Worm (Caenorhabditis elegans): Measurements from ENCODE around the gene C25F9.10.

ce11 chrV:19400619-19401018 is 4.9 kb upstream of the C25F9.10 start, which contains the start of gene srw-86:
- TF ChIP-seq aptf-2 (GFP tag; conservative IDR thresholded peaks at IDR 0.05) (no peak), sea-2 (GFP tag; IDR thresholded peaks at IDR 0.05) (no peak), hmg-1.2 (GFP tag; IDR thresholded peaks at IDR 0.05) (no peak), madf-10 (tag; optimal IDR thresholded peaks at IDR 0.05) (no peak), rcor-1 (GFP tag; IDR thresholded peaks at IDR 0.05) (no peak), ztf-6 (GFP tag; IDR thresholded peaks at IDR 0.05) (no peak), ZK185.1 (tag; optimal IDR thresholded peaks at IDR 0.05; ENCODE audit: poor library complexity, severe bottlenecking) (no peak), unc-130 (GFP tag; optimal IDR thresholded peaks at IDR 0.05) (no peak), atf-7 (tag; optimal IDR thresholded peaks at IDR 0.05) (no peak), lag-1 (GFP tag; IDR thresholded peaks at IDR 0.05) (no peak), F33H1.4 (GFP tag; IDR thresholded peaks at IDR 0.05) (no peak)
